Fruit fly (Drosophila melanogaster) whole organism, embryonic: ENCODE measurements around the gene Fbw5.
A peak's percentile ranks its signal among the peaks of the same experiment; 100 is the strongest.

Experiments used
- Ada2b ChIP-seq: fragments of 200-800 bp; sonication (Bioruptor generic); IDR thresholded peaks from 2 replicates; pipeline ENCODE4 v1.3.6; 2022; ENCODE audit warnings: missing biosample characterization, missing genetic modification characterization
- Atf3 ChIP-seq: fragments of 200-800 bp; sonication (Bioruptor generic); optimal IDR thresholded peaks from 3 replicates; lab custom pipeline; 2016; ENCODE audit warnings: missing biosample characterization, missing genetic modification characterization
- BEAF-32 ChIP-seq: fragments of 200-800 bp; sonication (Bioruptor generic); optimal IDR thresholded peaks from 3 replicates; lab custom pipeline; 2017; ENCODE audit warnings: missing biosample characterization, missing genetic modification characterization, mild to moderate bottlenecking, moderate library complexity, missing genetic modification reagents
- CG10959 ChIP-seq: fragments of 200-800 bp; sonication (Bioruptor generic); IDR thresholded peaks from 2 replicates; pipeline ENCODE4 v1.3.6; 2022; ENCODE audit warnings: missing biosample characterization, missing genetic modification characterization
- CG11560 ChIP-seq: fragments of 200-800 bp; sonication (Bioruptor generic); IDR thresholded peaks from 3 replicates; pipeline ENCODE4 v1.3.6; 2022; ENCODE audit warnings: missing biosample characterization, missing genetic modification characterization
- CG11695 ChIP-seq: fragments of 200-800 bp; sonication (Bioruptor generic); IDR thresholded peaks from 3 replicates; pipeline ENCODE4 v1.3.6; 2022; ENCODE audit warnings: missing biosample characterization, missing genetic modification characterization
- CG12071 ChIP-seq: fragments of 200-800 bp; sonication (Bioruptor generic); optimal IDR thresholded peaks from 3 replicates; lab custom pipeline; 2018; ENCODE audit warnings: missing biosample characterization, mild to moderate bottlenecking, missing genetic modification characterization
- CG12236 ChIP-seq: fragments of 200-800 bp; sonication (Bioruptor generic); optimal IDR thresholded peaks from 2 replicates; lab custom pipeline; 2016; ENCODE audit warnings: missing biosample characterization, missing genetic modification characterization
- CG15269 ChIP-seq: fragments of 200-800 bp; sonication (Bioruptor generic); optimal IDR thresholded peaks from 2 replicates; lab custom pipeline; 2018; ENCODE audit warnings: missing biosample characterization, mild to moderate bottlenecking, missing genetic modification characterization, moderate library complexity
- CG15479 ChIP-seq: fragments of 200-800 bp; sonication (Bioruptor generic); optimal IDR thresholded peaks from 3 replicates; lab custom pipeline; 2019; ENCODE audit warnings: missing biosample characterization, mild to moderate bottlenecking, missing genetic modification characterization, moderate library complexity
- CG18262 ChIP-seq: fragments of 200-800 bp; optimal IDR thresholded peaks from 3 replicates; lab custom pipeline; 2019; ENCODE audit warnings: missing biosample characterization, mild to moderate bottlenecking, missing genetic modification characterization, moderate library complexity
- CG30020 ChIP-seq: fragments of 200-800 bp; optimal IDR thresholded peaks from 2 replicates; lab custom pipeline; 2019; ENCODE audit warnings: missing biosample characterization, mild to moderate bottlenecking, missing genetic modification characterization, moderate library complexity
- CG31365 ChIP-seq: fragments of 200-800 bp; sonication (Bioruptor generic); optimal IDR thresholded peaks from 2 replicates; lab custom pipeline; 2018; ENCODE audit warnings: missing biosample characterization, mild to moderate bottlenecking, missing genetic modification characterization
- CG3726 ChIP-seq: fragments of 200-800 bp; sonication (Bioruptor generic); IDR thresholded peaks from 3 replicates; pipeline ENCODE4, ENCODE4 v1.3.6; 2022; ENCODE audit warnings: missing biosample characterization, missing genetic modification characterization
- CG4404 ChIP-seq: fragments of 200-800 bp; sonication (Bioruptor generic); IDR thresholded peaks from 2 replicates; pipeline ENCODE4 v1.3.6; 2022; ENCODE audit warnings: missing biosample characterization, missing genetic modification characterization
- CG5953 ChIP-seq: fragments of 200-800 bp; sonication (Bioruptor generic); IDR thresholded peaks from 2 replicates; pipeline ENCODE4 v1.3.6; 2022; ENCODE audit warnings: missing biosample characterization, missing genetic modification characterization
- CG8359 ChIP-seq: fragments of 200-800 bp; sonication (Bioruptor generic); optimal IDR thresholded peaks from 2 replicates; lab custom pipeline; 2017; ENCODE audit warnings: missing biosample characterization, mild to moderate bottlenecking, missing genetic modification characterization, borderline replicate concordance
- CkIIα-i1 ChIP-seq: fragments of 200-800 bp; sonication (Bioruptor generic); IDR thresholded peaks from 2 replicates; pipeline ENCODE4 v1.3.6; 2022; ENCODE audit warnings: missing biosample characterization, missing genetic modification characterization
- D ChIP-seq, 2 experiments: fragments of 200-800 bp in 1 of 2; fragments of >200 bp in 1 of 2; sonication (Bioruptor generic) in 1 of 2; optimal IDR thresholded peaks; 2 replicates in 1 of 2; 3 replicates in 1 of 2; lab custom pipeline; 2017; ENCODE audit warnings: mild to moderate bottlenecking in 1 of 2, missing biosample characterization in 1 of 2, missing genetic modification characterization in 1 of 2, missing genetic modification reagents in 1 of 2
- D19A ChIP-seq: fragments of 200-800 bp; optimal IDR thresholded peaks from 3 replicates; lab custom pipeline; 2019; ENCODE audit warnings: missing biosample characterization, mild to moderate bottlenecking, missing genetic modification characterization, moderate library complexity
- Fer2 ChIP-seq: fragments of 200-800 bp; sonication (Bioruptor generic); optimal IDR thresholded peaks from 2 replicates; lab custom pipeline; 2018; ENCODE audit warnings: missing biosample characterization, mild to moderate bottlenecking, missing genetic modification characterization, moderate library complexity
- Fer3 ChIP-seq: fragments of 200-800 bp; sonication (Bioruptor generic); optimal IDR thresholded peaks from 2 replicates; lab custom pipeline; 2018; ENCODE audit warnings: missing biosample characterization, mild to moderate bottlenecking, missing genetic modification characterization, moderate library complexity
- Gug ChIP-seq: fragments of 200-800 bp; sonication (Bioruptor generic); IDR thresholded peaks from 4 replicates; pipeline ENCODE4 v1.3.6; 2022; ENCODE audit warnings: missing biosample characterization, missing genetic modification characterization
- HLH4C ChIP-seq: fragments of 200-800 bp; sonication (Bioruptor generic); IDR thresholded peaks from 3 replicates; pipeline ENCODE4 v1.3.6; 2022; ENCODE audit warnings: missing biosample characterization, missing genetic modification characterization; ENCODE audit not compliant: partially characterized antibody
- HLHmδ ChIP-seq: fragments of 200-800 bp; sonication (Bioruptor generic); optimal IDR thresholded peaks from 2 replicates; lab custom pipeline; 2018; ENCODE audit warnings: missing biosample characterization, mild to moderate bottlenecking, missing genetic modification characterization, moderate library complexity
- MBD-R2 ChIP-seq: fragments of 200-800 bp; sonication (Bioruptor generic); IDR thresholded peaks from 2 replicates; pipeline ENCODE4 v1.3.6; 2022; ENCODE audit warnings: missing biosample characterization, missing genetic modification characterization
- Neu2 ChIP-seq: fragments of 200-800 bp; sonication (Bioruptor generic); optimal IDR thresholded peaks from 3 replicates; lab custom pipeline; 2016; ENCODE audit warnings: missing biosample characterization, missing genetic modification characterization, borderline replicate concordance
- Xbp1 ChIP-seq: fragments of 200-800 bp; sonication (Bioruptor generic); optimal IDR thresholded peaks from 3 replicates; lab custom pipeline; 2016; ENCODE audit warnings: missing biosample characterization, mild to moderate bottlenecking, missing genetic modification characterization
- Xrp1 ChIP-seq: fragments of 200-800 bp; sonication (Bioruptor generic); IDR thresholded peaks from 2 replicates; pipeline ENCODE4 v1.3.6; 2022; ENCODE audit warnings: missing biosample characterization, missing genetic modification characterization
- al ChIP-seq: fragments of 200-800 bp; sonication (Bioruptor generic); IDR thresholded peaks from 2 replicates; pipeline ENCODE4 v1.3.6; 2022; ENCODE audit warnings: missing biosample characterization, missing genetic modification characterization
- amos ChIP-seq: fragments of 200-800 bp; sonication (Bioruptor generic); IDR thresholded peaks from 2 replicates; pipeline ENCODE4 v1.3.6; 2022; ENCODE audit warnings: missing biosample characterization, missing genetic modification characterization; ENCODE audit not compliant: partially characterized antibody
- ash1 ChIP-seq: fragments of 200-800 bp; sonication (Bioruptor generic); optimal IDR thresholded peaks from 2 replicates; lab custom pipeline; 2018; ENCODE audit warnings: missing biosample characterization, mild to moderate bottlenecking, missing genetic modification characterization
- btn ChIP-seq: fragments of 200-800 bp; sonication (Bioruptor generic); optimal IDR thresholded peaks from 2 replicates; lab custom pipeline; 2016; ENCODE audit warnings: missing biosample characterization, missing genetic modification characterization
- dmrt11E ChIP-seq: fragments of 200-800 bp; sonication (Bioruptor generic); optimal IDR thresholded peaks from 3 replicates; lab custom pipeline; 2018; ENCODE audit warnings: missing biosample characterization, mild to moderate bottlenecking, missing genetic modification characterization, moderate library complexity
- dysf ChIP-seq: fragments of 200-800 bp; sonication (Bioruptor generic); IDR thresholded peaks from 3 replicates; pipeline ENCODE4 v1.3.6; 2022; ENCODE audit warnings: missing biosample characterization, missing genetic modification characterization
- fd96Cb ChIP-seq: fragments of 200-800 bp; sonication (Bioruptor generic); optimal IDR thresholded peaks from 2 replicates; lab custom pipeline; 2018; ENCODE audit warnings: missing biosample characterization, mild to moderate bottlenecking, missing genetic modification characterization, moderate library complexity
- gem ChIP-seq: fragments of 200-800 bp; sonication (Bioruptor generic); optimal IDR thresholded peaks from 2 replicates; lab custom pipeline; 2019; ENCODE audit warnings: missing biosample characterization, mild to moderate bottlenecking, missing genetic modification characterization, moderate library complexity
- gt ChIP-seq: fragments of 200-800 bp; sonication (Bioruptor generic); IDR thresholded peaks from 2 replicates; pipeline ENCODE4 v1.3.6; 2022; ENCODE audit warnings: missing biosample characterization, missing genetic modification characterization
- ken ChIP-seq: fragments of 200-800 bp; sonication (Bioruptor generic); IDR thresholded peaks from 3 replicates; pipeline ENCODE4 v1.3.6; 2022; ENCODE audit warnings: missing biosample characterization, missing genetic modification characterization
- kni ChIP-seq: fragments of 200-800 bp; sonication (Bioruptor generic); optimal IDR thresholded peaks from 3 replicates; lab custom pipeline; 2017; ENCODE audit warnings: mild to moderate bottlenecking, missing biosample characterization, missing genetic modification reagents, missing genetic modification characterization
- mld ChIP-seq: fragments of 200-800 bp; sonication (Bioruptor generic); IDR thresholded peaks from 3 replicates; pipeline ENCODE4 v1.3.6; 2022; ENCODE audit warnings: missing biosample characterization, missing genetic modification characterization; ENCODE audit not compliant: partially characterized antibody
- pnt ChIP-seq: fragments of 200-800 bp; sonication (Bioruptor generic); optimal IDR thresholded peaks from 3 replicates; lab custom pipeline; 2016; ENCODE audit warnings: missing biosample characterization, missing genetic modification characterization
- prd ChIP-seq, 3 experiments: fragments of >200 bp in 2 of 3; fragments of 200-800 bp in 1 of 3; sonication (Bioruptor generic) in 1 of 3; optimal IDR thresholded peaks in 2 of 3; IDR thresholded peaks in 1 of 3; 2 replicates in 2 of 3; 3 replicates in 1 of 3; pipeline versions ENCODE4 v1.3.6 to Lab custom; 2017 to 2022; ENCODE audit warnings: missing biosample characterization in 1 of 3, missing genetic modification characterization in 1 of 3
- pros ChIP-seq: fragments of 200-800 bp; sonication (Bioruptor generic); optimal IDR thresholded peaks from 3 replicates; lab custom pipeline; 2019; ENCODE audit warnings: missing biosample characterization, mild to moderate bottlenecking, missing genetic modification characterization, moderate library complexity
- scrt ChIP-seq: fragments of 200-800 bp; sonication (Bioruptor generic); optimal IDR thresholded peaks from 2 replicates; lab custom pipeline; 2018; ENCODE audit warnings: missing biosample characterization, mild to moderate bottlenecking, missing genetic modification characterization, moderate library complexity
- slou ChIP-seq: fragments of 200-800 bp; sonication (Bioruptor generic); optimal IDR thresholded peaks from 3 replicates; lab custom pipeline; 2016; ENCODE audit warnings: missing biosample characterization, missing genetic modification characterization
- sr ChIP-seq: fragments of 200-800 bp; sonication (Bioruptor generic); IDR thresholded peaks from 3 replicates; pipeline ENCODE4 v1.3.6; 2022; ENCODE audit warnings: missing biosample characterization, missing genetic modification characterization
- tio ChIP-seq: fragments of 200-800 bp; sonication (Bioruptor generic); optimal IDR thresholded peaks from 2 replicates; lab custom pipeline; 2017; ENCODE audit warnings: missing biosample characterization, missing genetic modification characterization, inconsistent platforms
- wor ChIP-seq: fragments of 200-800 bp; sonication (Bioruptor generic); IDR thresholded peaks from 2 replicates; pipeline ENCODE4 v1.3.6; 2022; ENCODE audit warnings: missing biosample characterization, missing genetic modification characterization
- yki ChIP-seq: fragments of >200 bp; optimal IDR thresholded peaks from 3 replicates; lab custom pipeline; 2018

The Fbw5 gene

DNA sequence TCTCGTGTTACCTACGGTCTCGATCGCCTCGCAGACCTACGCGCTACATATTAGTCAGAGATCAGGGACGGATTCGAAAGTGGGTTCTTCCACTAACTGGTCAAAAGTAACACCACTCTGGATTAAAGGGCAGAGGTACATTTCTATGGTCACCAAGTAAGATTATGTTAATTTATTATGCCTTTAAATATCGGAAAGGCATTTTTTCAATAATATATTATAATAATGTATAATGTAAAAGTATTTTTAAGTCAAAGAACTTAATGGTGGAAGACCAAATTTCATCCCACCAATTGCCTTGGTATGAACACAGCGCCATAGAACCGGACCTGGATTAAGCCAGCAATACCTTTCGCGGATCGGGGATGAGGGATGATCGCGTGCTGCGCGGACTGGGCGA is 43.0 kb downstream of the Fbw5 start:
- TF ChIP-seq sr (GFP tag; lab: Robert Waterston, UW) = no peak
- TF ChIP-seq wor (GFP tag; lab: Robert Waterston, UW) = no peak
- no peak for TF ChIP-seq CG12071 (GFP tag; lab: Kevin White, UChicago)
- no peak for TF ChIP-seq CG12236
- peak; percentile 62 for TF ChIP-seq Xrp1 (GFP tag; lab: Robert Waterston, UW)
- TF ChIP-seq ken (GFP tag; lab: Robert Waterston, UW) = no peak
- TF ChIP-seq Ada2b = no peak
- TF ChIP-seq fd96Cb (tag; lab: Kevin White, UChicago) = peak; percentile 23
- TF ChIP-seq CG11560 (tag; lab: Robert Waterston, UW) = no peak
- no peak for TF ChIP-seq mld (GFP tag; lab: Robert Waterston, UW)
- no peak for TF ChIP-seq D (optimal IDR thresholded peaks at IDR 0.05; lab: Kevin White, UChicago)
- peak; percentile 10 for TF ChIP-seq D (GFP tag; optimal IDR thresholded peaks at IDR 0.05; lab: Kevin White, UChicago)
- no peak for TF ChIP-seq scrt (GFP tag; lab: Kevin White, UChicago)
- no peak for TF ChIP-seq CkIIα-i1 (GFP tag; lab: Robert Waterston, UW)
- TF ChIP-seq slou = no peak
- no peak for TF ChIP-seq al (GFP tag; lab: Robert Waterston, UW)
- no peak for TF ChIP-seq MBD-R2 (GFP tag; lab: Robert Waterston, UW)
- TF ChIP-seq Fer3 = no peak
- peak; percentile 6 for TF ChIP-seq CG8359
- TF ChIP-seq CG10959 (GFP tag; lab: Robert Waterston, UW) = no peak
- TF ChIP-seq CG15269 (tag; lab: Kevin White, UChicago) = no peak
- 0 out of 4 replicates have a peak, but pooled peaks have one; percentile 36 for TF ChIP-seq Gug (GFP tag; lab: Robert Waterston, UW)
- no peak for TF ChIP-seq CG3726 (GFP tag; lab: Robert Waterston, UW)
- no peak for TF ChIP-seq pros (GFP tag; lab: Kevin White, UChicago)
- TF ChIP-seq Xbp1 = peak; percentile 3
- TF ChIP-seq tio (GFP tag; lab: Kevin White, UChicago) = no peak
- no peak for TF ChIP-seq kni (GFP tag; lab: Kevin White, UChicago)
- peak; percentile 13 for TF ChIP-seq dmrt11E (tag; lab: Kevin White, UChicago)
- no peak for TF ChIP-seq BEAF-32 (GFP tag; lab: Kevin White, UChicago)
- no peak for TF ChIP-seq CG5953
- no peak for TF ChIP-seq ash1 (GFP tag; lab: Kevin White, UChicago)
- TF ChIP-seq CG30020 (tag; lab: Kevin White, UChicago) = no peak
- no peak for TF ChIP-seq Neu2 (GFP tag; lab: Kevin White, UChicago)
- no peak for TF ChIP-seq yki (lab: Kevin White, UChicago)
- no peak for TF ChIP-seq CG11695
- TF ChIP-seq HLHmδ (GFP tag; lab: Kevin White, UChicago) = no peak
- no peak for TF ChIP-seq prd (optimal IDR thresholded peaks at IDR 0.05; lab: Kevin White, UChicago)
- TF ChIP-seq prd (GFP tag; IDR thresholded peaks at IDR 0.05; lab: Robert Waterston, UW) = peak; percentile 30; the same call in 1 of the 3 replicates
- TF ChIP-seq btn (GFP tag; lab: Kevin White, UChicago) = no peak
- no peak for TF ChIP-seq amos
- peak; percentile 44 for TF ChIP-seq D19A (tag; lab: Kevin White, UChicago)
- TF ChIP-seq HLH4C (GFP tag; lab: Robert Waterston, UW) = no peak
- 0 out of 3 replicates have a peak, but pooled peaks have one; percentile 9 for TF ChIP-seq dysf (GFP tag; lab: Robert Waterston, UW)
- TF ChIP-seq gem (tag; lab: Kevin White, UChicago) = no peak
- no peak for TF ChIP-seq Fer2 (tag; lab: Kevin White, UChicago)
- TF ChIP-seq pnt = no peak
- no peak for TF ChIP-seq gt (GFP tag; lab: Robert Waterston, UW)
- TF ChIP-seq CG4404 = peak; percentile 68
- no peak for TF ChIP-seq CG31365 (tag; lab: Kevin White, UChicago)
- TF ChIP-seq CG18262 = peak; percentile 71
- no peak for TF ChIP-seq Atf3 (GFP tag; lab: Kevin White, UChicago)
- TF ChIP-seq CG15479 (GFP tag; lab: Kevin White, UChicago) = no peak
